Fruit fly (Drosophila melanogaster) whole organism, wandering third instar larva: ENCODE data around the gene CG3568.

Experiments used
- CG32264 ChIP-seq: fragments of 200-800 bp; sonication (Bioruptor generic); optimal IDR thresholded peaks from 2 replicates; lab custom pipeline; 2016; ENCODE audit warnings: missing biosample characterization, missing genetic modification characterization
- CG9705 ChIP-seq: fragments of 200-800 bp; sonication (Bioruptor generic); optimal IDR thresholded peaks from 2 replicates; lab custom pipeline; 2018; ENCODE audit warnings: missing biosample characterization, mild to moderate bottlenecking, missing genetic modification characterization
- Dfd ChIP-seq: fragments of >200 bp; optimal IDR thresholded peaks from 2 replicates; lab custom pipeline; 2017; ENCODE audit warnings: missing biosample characterization, missing genetic modification characterization
- OdsH ChIP-seq: fragments of 200-800 bp; sonication (Bioruptor generic); optimal IDR thresholded peaks from 2 replicates; lab custom pipeline; 2016; ENCODE audit warnings: missing biosample characterization, mild to moderate bottlenecking, missing genetic modification characterization
- fru ChIP-seq: fragments of 200-800 bp; sonication (Bioruptor generic); optimal IDR thresholded peaks from 3 replicates; lab custom pipeline; 2016; ENCODE audit warnings: missing biosample characterization, mild to moderate bottlenecking, missing genetic modification characterization

DNA sequence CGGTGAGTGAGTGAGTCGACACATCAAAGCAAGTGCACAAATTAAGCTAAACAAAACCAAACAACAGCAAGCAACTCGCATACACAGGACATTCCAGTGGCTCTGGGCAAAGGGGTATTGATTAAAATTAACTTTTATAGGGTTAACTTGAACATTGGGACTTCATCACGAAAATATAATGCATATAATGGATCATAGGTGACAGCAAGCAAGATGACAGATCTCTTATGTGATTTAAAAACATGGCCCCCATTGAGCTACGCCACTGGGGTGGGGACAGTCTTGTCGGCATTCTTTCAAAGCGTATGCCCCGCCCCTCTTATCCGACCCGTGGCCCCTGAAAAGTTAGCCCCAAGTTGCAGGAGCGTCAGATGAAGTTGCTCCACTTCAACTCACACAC lies 38.9 kb upstream of the CG3568 start:
- TF ChIP-seq fru (GFP tag; lab: Kevin White, UChicago) = peak; percentile 48
- TF ChIP-seq OdsH (GFP tag; lab: Kevin White, UChicago) = peak; percentile 45
- no peak for TF ChIP-seq CG9705 (GFP tag; lab: Kevin White, UChicago)
- no peak for TF ChIP-seq CG32264 (GFP tag; lab: Kevin White, UChicago)
- no peak for TF ChIP-seq Dfd (GFP tag; lab: Kevin White, UChicago)
